Fruit fly (Drosophila melanogaster) whole organism, wandering third instar larva: ENCODE results near the gene THG.
A peak's percentile ranks its signal among the peaks of the same experiment; 100 is the strongest.

Source experiments
- Abd-B ChIP-seq: fragments of >200 bp; optimal IDR thresholded peaks from 2 replicates; lab custom pipeline; 2017; ENCODE audit warnings: missing biosample characterization, missing genetic modification characterization
- CG32264 ChIP-seq: fragments of 200-800 bp; sonication (Bioruptor generic); optimal IDR thresholded peaks from 2 replicates; lab custom pipeline; 2016; ENCODE audit warnings: missing biosample characterization, missing genetic modification characterization
- CG9705 ChIP-seq: fragments of 200-800 bp; sonication (Bioruptor generic); optimal IDR thresholded peaks from 2 replicates; lab custom pipeline; 2018; ENCODE audit warnings: missing biosample characterization, mild to moderate bottlenecking, missing genetic modification characterization
- CrebA ChIP-seq: fragments of 200-800 bp; sonication (Bioruptor generic); optimal IDR thresholded peaks from 2 replicates; lab custom pipeline; 2016; ENCODE audit warnings: missing biosample characterization, mild to moderate bottlenecking, missing genetic modification characterization, borderline replicate concordance
- Dfd ChIP-seq: fragments of >200 bp; optimal IDR thresholded peaks from 2 replicates; lab custom pipeline; 2017; ENCODE audit warnings: missing biosample characterization, missing genetic modification characterization
- Dif ChIP-seq: fragments of 200-275, 200-300 bp; sonication (Bioruptor generic); optimal IDR thresholded peaks from 2 replicates; lab custom pipeline; 2018; ENCODE audit warnings: missing biosample characterization, missing genetic modification characterization; ENCODE audit not compliant: partially characterized antibody
- GATAd ChIP-seq: sonication (Bioruptor generic); optimal IDR thresholded peaks from 2 replicates; lab custom pipeline; 2016; ENCODE audit warnings: missing biosample characterization, missing genetic modification characterization
- HLH106 ChIP-seq: fragments of 200-800 bp; optimal IDR thresholded peaks from 3 replicates; lab custom pipeline; 2019; ENCODE audit warnings: missing biosample characterization, mild to moderate bottlenecking, missing genetic modification characterization, moderate library complexity
- Hnf4 ChIP-seq: fragments of 200-800 bp; sonication (Bioruptor generic); optimal IDR thresholded peaks from 2 replicates; lab custom pipeline; 2016; ENCODE audit warnings: missing biosample characterization, mild to moderate bottlenecking, missing genetic modification characterization
- Hr78 ChIP-seq: fragments of >200 bp; optimal IDR thresholded peaks from 2 replicates; lab custom pipeline; 2017; ENCODE audit warnings: missing biosample characterization, missing genetic modification characterization
- Hr83 ChIP-seq: fragments of 200-300 bp; sonication (Bioruptor generic); optimal IDR thresholded peaks from 2 replicates; lab custom pipeline; 2016; ENCODE audit warnings: missing biosample characterization, mild to moderate bottlenecking, missing genetic modification characterization, moderate library complexity; ENCODE audit not compliant: poor library complexity, severe bottlenecking
- Jra ChIP-seq: sonication (Bioruptor generic); optimal IDR thresholded peaks from 2 replicates; lab custom pipeline; 2016; ENCODE audit warnings: missing biosample characterization, missing genetic modification characterization
- Mio ChIP-seq: sonication (Bioruptor generic); optimal IDR thresholded peaks from 2 replicates; lab custom pipeline; 2016; ENCODE audit warnings: missing biosample characterization, missing genetic modification characterization
- Myc ChIP-seq: fragments of >200 bp; optimal IDR thresholded peaks from 2 replicates; lab custom pipeline; 2017
- N ChIP-seq: fragments of >200 bp; optimal IDR thresholded peaks from 2 replicates; lab custom pipeline; 2018; ENCODE audit warnings: missing biosample characterization, missing external identifiers, missing genetic modification characterization
- OdsH ChIP-seq: fragments of 200-800 bp; sonication (Bioruptor generic); optimal IDR thresholded peaks from 2 replicates; lab custom pipeline; 2016; ENCODE audit warnings: missing biosample characterization, mild to moderate bottlenecking, missing genetic modification characterization
- Rel ChIP-seq, 2 experiments: fragments of 200-800 bp; sonication (Bioruptor generic) in 1 of 2; optimal IDR thresholded peaks; 2 replicates in 1 of 2; 3 replicates in 1 of 2; lab custom pipeline; 2016 to 2019; ENCODE audit warnings: mild to moderate bottlenecking in 2 of 2, missing biosample characterization in 2 of 2, missing genetic modification characterization in 2 of 2, moderate library complexity in 1 of 2
- Sp1 ChIP-seq: fragments of 200-800 bp; sonication (Bioruptor generic); optimal IDR thresholded peaks from 3 replicates; lab custom pipeline; 2019; ENCODE audit warnings: missing biosample characterization, mild to moderate bottlenecking, missing genetic modification characterization, moderate library complexity
- Vsx2 ChIP-seq: fragments of 200-300, 225-300 bp; sonication (Bioruptor generic); optimal IDR thresholded peaks from 2 replicates; lab custom pipeline; 2018; ENCODE audit warnings: missing biosample characterization, missing genetic modification characterization; ENCODE audit not compliant: partially characterized antibody
- br ChIP-seq: fragments of 200-800 bp; sonication (Bioruptor generic); optimal IDR thresholded peaks from 2 replicates; lab custom pipeline; 2016; ENCODE audit warnings: missing biosample characterization, missing genetic modification characterization
- brk ChIP-seq: fragments of 200-800 bp; sonication (Bioruptor generic); optimal IDR thresholded peaks from 2 replicates; lab custom pipeline; 2016; ENCODE audit warnings: missing biosample characterization, mild to moderate bottlenecking, missing genetic modification characterization
- dl ChIP-seq, 2 experiments: fragments of 175-275, 200-275 bp in 1 of 2; fragments of 200-275 bp in 1 of 2; sonication (Bioruptor generic); optimal IDR thresholded peaks; lab custom pipeline; 2018; ENCODE audit warnings: mild to moderate bottlenecking in 2 of 2, missing biosample characterization in 2 of 2, missing genetic modification characterization in 2 of 2, moderate library complexity in 2 of 2; ENCODE audit not compliant: partially characterized antibody in 2 of 2, insufficient read depth in 1 of 2
- dmrt93B ChIP-seq: fragments of 200-800 bp; sonication (Bioruptor generic); optimal IDR thresholded peaks from 2 replicates; lab custom pipeline; 2018; ENCODE audit warnings: missing biosample characterization, mild to moderate bottlenecking, missing genetic modification characterization
- dsf ChIP-seq: sonication (Bioruptor generic); optimal IDR thresholded peaks from 2 replicates; lab custom pipeline; 2016; ENCODE audit warnings: missing biosample characterization, missing genetic modification characterization, borderline replicate concordance
- ey ChIP-seq: fragments of 200-800 bp; sonication (Bioruptor generic); optimal IDR thresholded peaks from 2 replicates; lab custom pipeline; 2016; ENCODE audit warnings: missing biosample characterization, missing genetic modification characterization
- foxo ChIP-seq, 2 experiments: fragments of 200-800 bp; sonication (Bioruptor generic); optimal IDR thresholded peaks; 2 replicates in 1 of 2; 3 replicates in 1 of 2; lab custom pipeline; 2016 to 2017; ENCODE audit warnings: missing biosample characterization in 2 of 2, missing genetic modification characterization in 2 of 2
- fru ChIP-seq: fragments of 200-800 bp; sonication (Bioruptor generic); optimal IDR thresholded peaks from 3 replicates; lab custom pipeline; 2016; ENCODE audit warnings: missing biosample characterization, mild to moderate bottlenecking, missing genetic modification characterization
- h ChIP-seq: fragments of 200-800 bp; sonication (Bioruptor generic); optimal IDR thresholded peaks from 3 replicates; lab custom pipeline; 2016; ENCODE audit warnings: missing biosample characterization, mild to moderate bottlenecking, missing genetic modification characterization
- jim ChIP-seq: fragments of 175-275, 200-325 bp; sonication (Bioruptor generic); optimal IDR thresholded peaks from 2 replicates; lab custom pipeline; 2016; ENCODE audit warnings: missing biosample characterization, mild to moderate bottlenecking, missing genetic modification characterization
- lola ChIP-seq: fragments of >200 bp; optimal IDR thresholded peaks from 2 replicates; lab custom pipeline; 2017; ENCODE audit warnings: missing biosample characterization, missing genetic modification characterization
- pan ChIP-seq: fragments of >200 bp; optimal IDR thresholded peaks from 2 replicates; lab custom pipeline; 2017
- psq ChIP-seq: fragments of 200-800 bp; sonication (Bioruptor generic); optimal IDR thresholded peaks from 3 replicates; lab custom pipeline; 2017; ENCODE audit warnings: missing biosample characterization, mild to moderate bottlenecking, missing genetic modification characterization, moderate library complexity
- rgr ChIP-seq: fragments of 200-800 bp; sonication (Bioruptor generic); optimal IDR thresholded peaks from 3 replicates; lab custom pipeline; 2016; ENCODE audit warnings: missing biosample characterization, mild to moderate bottlenecking, missing genetic modification characterization
- sage ChIP-seq: fragments of 200-800 bp; sonication (Bioruptor generic); optimal IDR thresholded peaks from 2 replicates; lab custom pipeline; 2016; ENCODE audit warnings: missing biosample characterization, mild to moderate bottlenecking, missing genetic modification characterization
- sv ChIP-seq: fragments of 200-800 bp; sonication (Bioruptor generic); optimal IDR thresholded peaks from 3 replicates; lab custom pipeline; 2016; ENCODE audit warnings: missing biosample characterization, missing genetic modification characterization
- tai ChIP-seq: sonication (Bioruptor generic); optimal IDR thresholded peaks from 2 replicates; lab custom pipeline; 2016; ENCODE audit warnings: missing biosample characterization, missing genetic modification characterization
- usp ChIP-seq: fragments of >200 bp; optimal IDR thresholded peaks from 2 replicates; lab custom pipeline; 2017; ENCODE audit warnings: missing biosample characterization, missing genetic modification characterization
- woc ChIP-seq: sonication (Bioruptor generic); optimal IDR thresholded peaks from 2 replicates; lab custom pipeline; 2016; ENCODE audit warnings: missing biosample characterization, mild to moderate bottlenecking, missing genetic modification characterization

THG gene

dm6 chr2L:15057225-15058117 lies 47.9 kb upstream of the THG start, which contains the start of gene ck:
ck (minus strand) TSS chr2L:15057862.
- TF ChIP-seq rgr (GFP tag; lab: Kevin White, UChicago) (no peak), Rel (GFP tag; optimal IDR thresholded peaks at IDR 0.05; lab: Kevin White, UChicago) (no peak), Rel (tag; optimal IDR thresholded peaks at IDR 0.05; lab: Kevin White, UChicago) (peak; percentile 39)

dm6 chr2L:15056359-15057220 lies 47.1 kb upstream of the THG start:
- TF ChIP-seq sv (GFP tag; lab: Kevin White, UChicago) (peak; percentile 48), foxo (GFP tag; optimal IDR thresholded peaks at IDR 0.05; lab: Kevin White, UChicago) (peak in 1 of 2 experiments; percentile 88), N (GFP tag; lab: Kevin White, UChicago) (peak; percentile 43), pan (lab: Kevin White, UChicago) (no peak), Rel (GFP tag; optimal IDR thresholded peaks at IDR 0.05; lab: Kevin White, UChicago) (no peak), Rel (tag; optimal IDR thresholded peaks at IDR 0.05; lab: Kevin White, UChicago) (peak; percentile 13), Jra (GFP tag; lab: Kevin White, UChicago) (peak; percentile 6), Mio (GFP tag; lab: Kevin White, UChicago) (no peak), CG32264 (GFP tag; lab: Kevin White, UChicago) (no peak), rgr (GFP tag; lab: Kevin White, UChicago) (peak; percentile 85), OdsH (peak; percentile 81), sage (GFP tag; lab: Kevin White, UChicago) (peak; percentile 60), tai (GFP tag; lab: Kevin White, UChicago) (no peak), Hnf4 (GFP tag; lab: Kevin White, UChicago) (peak; percentile 66), Vsx2 (peak; percentile 65), Sp1 (peak; percentile 83), dl (GFP tag; optimal IDR thresholded peaks at IDR 0.05; lab: Kevin White, UChicago; ENCODE audit: insufficient read depth in 1 of 2, partially characterized antibody in 2 of 2) (peak; percentile 24 to 85), fru (peak; percentile 80), Hr78 (GFP tag; lab: Kevin White, UChicago) (no peak), CG9705 (GFP tag; lab: Kevin White, UChicago) (peak; percentile 62), h (GFP tag; lab: Kevin White, UChicago) (peak; percentile 84), dsf (GFP tag; lab: Kevin White, UChicago) (no peak), dmrt93B (GFP tag; lab: Kevin White, UChicago) (peak; percentile 75), jim (GFP tag; lab: Kevin White, UChicago) (no peak), Hr83 (GFP tag; lab: Kevin White, UChicago) (peak; percentile 19), brk (GFP tag; lab: Kevin White, UChicago) (peak; percentile 61), ey (GFP tag; lab: Kevin White, UChicago) (peak; percentile 69), Dif (GFP tag; lab: Kevin White, UChicago) (peak; percentile 89), usp (GFP tag; lab: Kevin White, UChicago) (no peak), GATAd (no peak), CrebA (GFP tag; lab: Kevin White, UChicago) (no peak), Abd-B (GFP tag; lab: Kevin White, UChicago) (no peak), HLH106 (tag; lab: Kevin White, UChicago) (peak; percentile 84), woc (peak; percentile 79), lola (no peak), br (GFP tag; lab: Kevin White, UChicago) (peak; percentile 70), Dfd (GFP tag; lab: Kevin White, UChicago) (no peak), Myc (lab: Kevin White, UChicago) (no peak), psq (peak; percentile 81)
